Fruit fly (Drosophila melanogaster): Measurements from ENCODE around the gene Atg18a.

Gene Atg18a

DNA sequence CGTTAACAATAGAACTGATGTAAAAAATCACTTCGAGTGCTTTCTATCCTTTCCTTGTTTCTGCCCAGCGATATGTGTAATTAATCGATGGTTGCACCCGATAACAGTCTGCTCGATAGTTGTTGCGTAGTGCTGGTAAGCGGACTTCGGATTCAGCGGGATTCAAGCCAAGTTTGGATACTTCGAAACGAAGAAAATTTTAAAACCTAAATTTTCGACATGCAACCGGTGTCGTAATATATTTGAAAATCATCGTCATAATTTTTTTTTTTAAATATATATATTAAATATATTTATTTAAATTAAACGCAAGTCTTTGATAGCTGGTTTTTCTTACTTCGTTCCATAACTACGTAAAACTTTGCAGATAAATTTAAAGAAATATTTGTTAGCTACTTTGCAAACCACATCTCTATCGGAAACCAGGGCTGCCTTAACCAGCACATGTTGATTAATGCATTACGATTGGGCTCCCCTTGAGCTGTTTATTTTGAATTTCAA is 11.2 kb downstream of the Atg18a start, which contains the start of the genes UbcE2M and Dhps (continued):
- TF ChIP-seq phol (tag; optimal IDR thresholded peaks at IDR 0.05) (peak; percentile 86), tin (GFP tag; optimal IDR thresholded peaks at IDR 0.05) (peak; percentile 66), Rx (GFP tag; IDR thresholded peaks at IDR 0.05) (no peak), dimm (GFP tag; IDR thresholded peaks at IDR 0.05) (no peak), Meics (GFP tag; optimal IDR thresholded peaks at IDR 0.05) (no peak), Hand (GFP tag; optimal IDR thresholded peaks at IDR 0.05) (peak; percentile 19), CG18764 (GFP tag; optimal IDR thresholded peaks at IDR 0.05) (peak; percentile 51), CG4854 (GFP tag; optimal IDR thresholded peaks at IDR 0.05) (peak; percentile 19), CG15479 (GFP tag; optimal IDR thresholded peaks at IDR 0.05) (no peak), Ssrp (tag; optimal IDR thresholded peaks at IDR 0.05) (peak; percentile 80), sim (GFP tag; IDR thresholded peaks at IDR 0.05) (no peak), Opbp (GFP tag; IDR thresholded peaks at IDR 0.05; ENCODE audit: partially characterized antibody) (peak; percentile 76; the same call in 2 of the 3 replicates), gem (tag; optimal IDR thresholded peaks at IDR 0.05) (no peak), CG4424 (GFP tag; optimal IDR thresholded peaks at IDR 0.05) (peak; percentile 65), sug (tag; optimal IDR thresholded peaks at IDR 0.05) (peak; percentile 86), CG30431 (GFP tag; optimal IDR thresholded peaks at IDR 0.05) (peak; percentile 61), eyg (GFP tag; optimal IDR thresholded peaks at IDR 0.05) (peak; percentile 36), CG8924 (tag; optimal IDR thresholded peaks at IDR 0.05) (peak; percentile 80), nerfin-1 (tag; optimal IDR thresholded peaks at IDR 0.05) (no peak), CG33557 (GFP tag; optimal IDR thresholded peaks at IDR 0.05) (peak; percentile 66), Deaf1 (tag; optimal IDR thresholded peaks at IDR 0.05) (no peak), MBD-R2 (GFP tag; IDR thresholded peaks at IDR 0.05) (peak; percentile 69; the same call in 1 of the 2 replicates), en (GFP tag; optimal IDR thresholded peaks at IDR 0.05) (no peak), Sox102F (GFP tag; optimal IDR thresholded peaks at IDR 0.05) (no peak), tx (GFP tag; optimal IDR thresholded peaks at IDR 0.05) (peak; percentile 10), Dad (GFP tag; optimal IDR thresholded peaks at IDR 0.05) (no peak), seq (GFP tag; IDR thresholded peaks at IDR 0.05) (0 out of 2 replicates have a peak, but pooled peaks have one; percentile 26), CG18619 (GFP tag; optimal IDR thresholded peaks at IDR 0.05) (peak; percentile 79), CG16863 (GFP tag; optimal IDR thresholded peaks at IDR 0.05) (no peak), gcm (GFP tag; optimal IDR thresholded peaks at IDR 0.05) (no peak), shn (GFP tag; optimal IDR thresholded peaks at IDR 0.05) (peak; percentile 24), CG9932 (GFP tag; IDR thresholded peaks at IDR 0.05) (peak; percentile 90), CG15601 (tag; optimal IDR thresholded peaks at IDR 0.05) (no peak), GATAe (GFP tag; conservative IDR thresholded peaks at IDR 0.05) (0 out of 2 replicates have a peak, but pooled peaks have one; percentile 11), CG7357 (GFP tag; IDR thresholded peaks at IDR 0.05) (peak; percentile 55; the same call in 2 of the 3 replicates), sob (GFP tag; IDR thresholded peaks at IDR 0.05) (peak; percentile 73), CG32532 (GFP tag; IDR thresholded peaks at IDR 0.05) (peak; percentile 74), scrt (GFP tag; optimal IDR thresholded peaks at IDR 0.05) (peak; percentile 79), CG32772 (GFP tag; IDR thresholded peaks at IDR 0.05) (peak; percentile 63), CG14050 (GFP tag; IDR thresholded peaks at IDR 0.05) (peak; percentile 46; the same call in 1 of the 3 replicates), lmd (GFP tag; IDR thresholded peaks at IDR 0.05) (peak; percentile 61), pho (GFP tag; optimal IDR thresholded peaks at IDR 0.05) (peak; percentile 48), Mad (GFP tag; optimal IDR thresholded peaks at IDR 0.05) (no peak), CG7745 (tag; optimal IDR thresholded peaks at IDR 0.05) (no peak), ro (GFP tag; IDR thresholded peaks at IDR 0.05) (no peak), HLH54F (GFP tag; optimal IDR thresholded peaks at IDR 0.05) (peak; percentile 56), tio (GFP tag; optimal IDR thresholded peaks at IDR 0.05) (no peak), Side (GFP tag; optimal IDR thresholded peaks at IDR 0.05) (no peak), CG10267 (tag; optimal IDR thresholded peaks at IDR 0.05) (peak; percentile 95), CG31365 (tag; optimal IDR thresholded peaks at IDR 0.05) (no peak), sqz (GFP tag; optimal IDR thresholded peaks at IDR 0.05) (no peak)

Data from whole organism, embryonic.